Worm (Caenorhabditis elegans) whole organism, late embryonic: ENCODE measurements around the gene fbxa-199.
A peak's percentile ranks its signal among the peaks of the same experiment; 100 is the strongest.

Experiments used
- C08G9.2 ChIP-seq: sonication (generic microtip); optimal IDR thresholded peaks from 2 replicates; lab custom pipeline; 2016; ENCODE audit warnings: mild to moderate bottlenecking, missing genetic modification characterization, moderate library complexity, missing compliant biosample characterization
- C38D4.7 ChIP-seq: fragments of 200-800 bp; sonication (Bioruptor generic); optimal IDR thresholded peaks from 2 replicates; lab custom pipeline; 2018; ENCODE audit warnings: mild to moderate bottlenecking, missing genetic modification characterization, moderate library complexity, missing compliant biosample characterization
- K02D7.2 ChIP-seq: sonication (generic microtip); optimal IDR thresholded peaks from 2 replicates; lab custom pipeline; 2017; ENCODE audit warnings: mild to moderate bottlenecking, missing genetic modification characterization, missing compliant biosample characterization
- T23F11.4 ChIP-seq: fragments of 200-800 bp; sonication (Bioruptor generic); optimal IDR thresholded peaks from 2 replicates; lab custom pipeline; 2018; ENCODE audit warnings: mild to moderate bottlenecking, missing genetic modification characterization, missing compliant biosample characterization
- Y22D7AL.16 ChIP-seq: sonication (generic microtip); optimal IDR thresholded peaks from 2 replicates; lab custom pipeline; 2016; ENCODE audit warnings: missing genetic modification characterization, missing compliant biosample characterization
- ceh-19 ChIP-seq: fragments of 200-800 bp; sonication (Bioruptor generic); optimal IDR thresholded peaks from 2 replicates; lab custom pipeline; 2018; ENCODE audit warnings: mild to moderate bottlenecking, missing genetic modification characterization, missing compliant biosample characterization
- ceh-22 ChIP-seq: sonication (generic microtip); optimal IDR thresholded peaks from 2 replicates; lab custom pipeline; 2017; ENCODE audit warnings: missing biosample characterization, missing genetic modification characterization
- ceh-30 ChIP-seq: fragments of 150-350 bp; optimal IDR thresholded peaks from 2 replicates; lab custom pipeline; 2014; ENCODE audit warnings: missing biosample characterization, missing genetic modification characterization
- ceh-6 ChIP-seq: fragments of 200-800 bp; sonication (Bioruptor generic); optimal IDR thresholded peaks from 2 replicates; lab custom pipeline; 2018; ENCODE audit warnings: mild to moderate bottlenecking, missing genetic modification characterization, missing compliant biosample characterization
- ceh-9 ChIP-seq: sonication (generic microtip); optimal IDR thresholded peaks from 2 replicates; lab custom pipeline; 2016; ENCODE audit warnings: mild to moderate bottlenecking, missing genetic modification characterization, inconsistent platforms, missing compliant biosample characterization
- dmd-4 ChIP-seq: sonication (generic microtip); optimal IDR thresholded peaks from 2 replicates; lab custom pipeline; 2016; ENCODE audit warnings: borderline replicate concordance, missing genetic modification characterization, missing compliant biosample characterization
- dve-1 ChIP-seq: sonication (generic microtip); optimal IDR thresholded peaks from 2 replicates; lab custom pipeline; 2017; ENCODE audit warnings: antibody characterized with exemption, mild to moderate bottlenecking, missing genetic modification characterization, missing compliant biosample characterization
- elt-2 ChIP-seq: sonication (generic microtip); optimal IDR thresholded peaks from 2 replicates; lab custom pipeline; 2016; ENCODE audit warnings: missing genetic modification reagents, missing genetic modification characterization, missing compliant biosample characterization
- eyg-1 ChIP-seq: sonication (generic microtip); optimal IDR thresholded peaks from 2 replicates; lab custom pipeline; 2016; ENCODE audit warnings: missing genotype, missing genetic modification characterization, missing compliant biosample characterization
- fax-1 ChIP-seq: sonication (generic microtip); optimal IDR thresholded peaks from 2 replicates; lab custom pipeline; 2016; ENCODE audit warnings: missing genotype, missing genetic modification characterization, missing compliant biosample characterization
- fkh-10 ChIP-seq: fragments of 150-350 bp; optimal IDR thresholded peaks from 2 replicates; lab custom pipeline; 2014; ENCODE audit warnings: missing biosample characterization, missing genetic modification reagents, missing genetic modification characterization
- fkh-6 ChIP-seq: sonication (generic microtip); optimal IDR thresholded peaks from 2 replicates; lab custom pipeline; 2016; ENCODE audit warnings: missing genetic modification characterization, missing compliant biosample characterization
- gmeb-2 ChIP-seq: sonication (generic microtip); optimal IDR thresholded peaks from 2 replicates; lab custom pipeline; 2016; ENCODE audit warnings: missing genetic modification characterization, inconsistent platforms, missing compliant biosample characterization
- hlh-13 ChIP-seq: fragments of 200-800 bp; sonication (Bioruptor generic); optimal IDR thresholded peaks from 2 replicates; lab custom pipeline; 2018; ENCODE audit warnings: mild to moderate bottlenecking, missing genetic modification characterization, missing compliant biosample characterization
- hlh-30 ChIP-seq: sonication (generic microtip); optimal IDR thresholded peaks from 2 replicates; lab custom pipeline; 2017; ENCODE audit warnings: antibody characterized with exemption, missing genetic modification characterization, missing compliant biosample characterization; ENCODE audit not compliant: insufficient read depth
- lim-6 ChIP-seq: sonication (generic microtip); optimal IDR thresholded peaks from 2 replicates; lab custom pipeline; 2016; ENCODE audit warnings: missing genetic modification characterization, missing compliant biosample characterization
- madf-2 ChIP-seq: sonication (generic microtip); optimal IDR thresholded peaks from 2 replicates; lab custom pipeline; 2017; ENCODE audit warnings: missing genetic modification characterization, missing compliant biosample characterization
- mec-3 ChIP-seq: sonication (generic microtip); optimal IDR thresholded peaks from 2 replicates; lab custom pipeline; 2016; ENCODE audit warnings: borderline replicate concordance, missing genetic modification characterization, missing compliant biosample characterization
- nfya-1 ChIP-seq: sonication (generic microtip); optimal IDR thresholded peaks from 2 replicates; lab custom pipeline; 2017; ENCODE audit warnings: missing genetic modification characterization, mild to moderate bottlenecking, missing compliant biosample characterization, antibody characterized with exemption, moderate library complexity
- odd-2 ChIP-seq: sonication (generic microtip); optimal IDR thresholded peaks from 2 replicates; lab custom pipeline; 2017; ENCODE audit warnings: antibody characterized with exemption, mild to moderate bottlenecking, missing genetic modification characterization, missing compliant biosample characterization
- pag-3 ChIP-seq: sonication (generic microtip); optimal IDR thresholded peaks from 2 replicates; lab custom pipeline; 2016; ENCODE audit warnings: missing compliant biosample characterization, missing genetic modification characterization, borderline replicate concordance
- pat-9 ChIP-seq: fragments of 200-800 bp; sonication (Bioruptor generic); optimal IDR thresholded peaks from 2 replicates; lab custom pipeline; 2018; ENCODE audit warnings: mild to moderate bottlenecking, missing genetic modification characterization, moderate library complexity, missing compliant biosample characterization
- pax-1 ChIP-seq: fragments of 150-350 bp; optimal IDR thresholded peaks from 2 replicates; lab custom pipeline; 2014; ENCODE audit warnings: missing biosample characterization, missing genetic modification characterization
- pqm-1 ChIP-seq: sonication (generic microtip); optimal IDR thresholded peaks from 2 replicates; lab custom pipeline; 2016; ENCODE audit warnings: missing genetic modification characterization, missing compliant biosample characterization
- ref-2 ChIP-seq: sonication (generic microtip); optimal IDR thresholded peaks from 2 replicates; lab custom pipeline; 2016; ENCODE audit warnings: missing genetic modification characterization, missing compliant biosample characterization
- rnt-1 ChIP-seq: sonication (generic microtip); optimal IDR thresholded peaks from 2 replicates; lab custom pipeline; 2016; ENCODE audit warnings: missing genetic modification characterization, missing compliant biosample characterization
- sdc-2 ChIP-seq: sonication (generic microtip); optimal IDR thresholded peaks from 2 replicates; lab custom pipeline; 2016; ENCODE audit warnings: missing genotype, missing genetic modification characterization, missing compliant biosample characterization
- sox-4 ChIP-seq: sonication (generic microtip); optimal IDR thresholded peaks from 2 replicates; lab custom pipeline; 2017; ENCODE audit warnings: mild to moderate bottlenecking, missing genetic modification characterization, inconsistent platforms, missing compliant biosample characterization
- syd-9 ChIP-seq: sonication (generic microtip); optimal IDR thresholded peaks from 2 replicates; lab custom pipeline; 2016; ENCODE audit warnings: mild to moderate bottlenecking, missing genetic modification characterization, moderate library complexity, missing compliant biosample characterization
- tbx-2 ChIP-seq: sonication (generic microtip); optimal IDR thresholded peaks from 2 replicates; lab custom pipeline; 2016; ENCODE audit warnings: missing genetic modification characterization, missing compliant biosample characterization
- tbx-7 ChIP-seq: sonication (generic microtip); optimal IDR thresholded peaks from 2 replicates; lab custom pipeline; 2016; ENCODE audit warnings: missing genotype, missing genetic modification characterization, missing compliant biosample characterization
- ttx-3 ChIP-seq: sonication (generic microtip); optimal IDR thresholded peaks from 2 replicates; lab custom pipeline; 2016; ENCODE audit warnings: missing genetic modification reagents, missing genetic modification characterization, missing compliant biosample characterization
- unc-3 ChIP-seq, 2 experiments: fragments of 200-800 bp in 1 of 2; sonication (Bioruptor generic) in 1 of 2; sonication (generic microtip) in 1 of 2; conservative IDR thresholded peaks in 1 of 2; optimal IDR thresholded peaks in 1 of 2; 2 replicates each; pipeline versions ENCODE4 v1.3.6 to Lab custom; 2016 to 2022; ENCODE audit warnings: missing compliant biosample characterization in 2 of 2, missing genetic modification characterization in 2 of 2, missing genetic modification reagents in 1 of 2
- unc-55 ChIP-seq: sonication (generic microtip); optimal IDR thresholded peaks from 2 replicates; lab custom pipeline; 2017; ENCODE audit warnings: missing biosample characterization, missing genetic modification reagents, missing genetic modification characterization
- ztf-16 ChIP-seq: sonication (generic microtip); optimal IDR thresholded peaks from 2 replicates; lab custom pipeline; 2017; ENCODE audit warnings: missing genetic modification characterization, missing compliant biosample characterization

fbxa-199 gene

ce11 chrV:15398728-15399127 lies at the start of gene fbxa-199:
TSS of gene fbxa-199 (minus strand) at chrV:15398828.
- TF ChIP-seq sox-4 (tag; lab: Kevin White, UChicago) (no peak), pax-1 (tag; lab: Kevin White, UChicago) (no peak), C38D4.7 (GFP tag; lab: Kevin White, UChicago) (no peak), K02D7.2 (no peak), ceh-22 (no peak), dmd-4 (tag; lab: Kevin White, UChicago) (no peak), ceh-6 (GFP tag; lab: Kevin White, UChicago) (no peak), mec-3 (tag; lab: Kevin White, UChicago) (no peak), unc-55 (GFP tag; lab: Kevin White, UChicago) (no peak), nfya-1 (no peak), pat-9 (no peak), pqm-1 (tag; lab: Kevin White, UChicago) (no peak)

ce11 chrV:15448408-15448807 lies 49.8 kb upstream of the fbxa-199 start, which contains the start of gene T26H5.4:
TSS of gene T26H5.4 (minus strand) at chrV:15448701.
- peak; percentile 57 for TF ChIP-seq elt-2 (tag; lab: Kevin White, UChicago)
- TF ChIP-seq ceh-22: no peak
- no peak for TF ChIP-seq pax-1 (tag; lab: Kevin White, UChicago)

- TF ChIP-seq Y22D7AL.16 (tag; lab: Kevin White, UChicago) (no peak), eyg-1 (tag; lab: Kevin White, UChicago) (no peak), rnt-1 (tag; lab: Kevin White, UChicago) (no peak), hlh-30 (tag; lab: Kevin White, UChicago) (no peak), tbx-2 (no peak), fkh-6 (tag; lab: Kevin White, UChicago) (no peak), syd-9 (tag; lab: Kevin White, UChicago) (no peak), pqm-1 (tag; lab: Kevin White, UChicago) (no peak), ztf-16 (no peak), unc-3 (GFP tag; conservative IDR thresholded peaks at IDR 0.05; lab: Robert Waterston, UW) (no peak), unc-3 (tag; optimal IDR thresholded peaks at IDR 0.05; lab: Kevin White, UChicago) (no peak), madf-2 (tag; lab: Kevin White, UChicago) (no peak), lim-6 (no peak), C08G9.2 (tag; lab: Kevin White, UChicago) (no peak), pag-3 (no peak), fkh-10 (GFP tag; lab: Kevin White, UChicago) (no peak)
- TF ChIP-seq, all 69 proteins: peak for 0
Measured at ce11 chrV:15445437-15445836, 46.8 kb upstream of the fbxa-199 start, which contains the start of gene srh-239. TSS of gene srh-239 (plus strand) at chrV:15445737.

- TF ChIP-seq ceh-9 (no peak), hlh-13 (GFP tag; lab: Kevin White, UChicago) (no peak), ceh-6 (GFP tag; lab: Kevin White, UChicago) (no peak), tbx-7 (tag; lab: Kevin White, UChicago) (no peak), unc-55 (GFP tag; lab: Kevin White, UChicago) (no peak), fkh-10 (GFP tag; lab: Kevin White, UChicago) (no peak), dve-1 (tag; lab: Kevin White, UChicago) (no peak), T23F11.4 (GFP tag; lab: Kevin White, UChicago) (no peak), ref-2 (tag; lab: Kevin White, UChicago) (no peak), gmeb-2 (tag; lab: Kevin White, UChicago) (no peak), ttx-3 (no peak), ceh-30 (no peak), fax-1 (tag; lab: Kevin White, UChicago) (no peak), dmd-4 (tag; lab: Kevin White, UChicago) (no peak), odd-2 (tag; lab: Kevin White, UChicago) (no peak), pax-1 (tag; lab: Kevin White, UChicago) (no peak), eyg-1 (tag; lab: Kevin White, UChicago) (no peak), C38D4.7 (GFP tag; lab: Kevin White, UChicago) (no peak), ceh-19 (GFP tag; lab: Kevin White, UChicago) (no peak), sdc-2 (tag; lab: Kevin White, UChicago) (no peak)
- TF ChIP-seq, all 69 proteins: peak for 0
Measured at ce11 chrV:15444615-15445014, 46.0 kb upstream of the fbxa-199 start, which contains the start of gene T26H5.9. TSS of gene T26H5.9 (plus strand) at chrV:15444916.
